Worm (Caenorhabditis elegans) whole organism, mixed stage, embryonic: Measurements from ENCODE around the gene Y32H12A.8.
A peak's percentile ranks its signal among the peaks of the same experiment; 100 is the strongest.

Experiments used
- M03D4.4 ChIP-seq: sonication (generic microtip); optimal IDR thresholded peaks from 2 replicates; lab custom pipeline; 2017; ENCODE audit warnings: mild to moderate bottlenecking, missing genetic modification characterization, missing compliant biosample characterization
- bed-3 ChIP-seq: fragments of 200-800 bp; sonication (Bioruptor generic); optimal IDR thresholded peaks from 3 replicates; lab custom pipeline; 2018; ENCODE audit warnings: mild to moderate bottlenecking, missing genetic modification characterization, moderate library complexity, missing compliant biosample characterization
- blmp-1 ChIP-seq: fragments of 150-350 bp; optimal IDR thresholded peaks from 2 replicates; lab custom pipeline; 2014; ENCODE audit warnings: missing biosample characterization, missing genetic modification characterization
- ceh-39 ChIP-seq: fragments of 150-350 bp; optimal IDR thresholded peaks from 2 replicates; lab custom pipeline; 2014; ENCODE audit warnings: missing biosample characterization, missing genetic modification characterization
- ceh-43 ChIP-seq: fragments of 200-800 bp; sonication (Bioruptor generic); optimal IDR thresholded peaks from 2 replicates; lab custom pipeline; 2018; ENCODE audit warnings: mild to moderate bottlenecking, missing genetic modification characterization, moderate library complexity, missing compliant biosample characterization
- ceh-83 ChIP-seq: fragments of 200-800 bp; sonication (Bioruptor generic); optimal IDR thresholded peaks from 2 replicates; lab custom pipeline; 2018; ENCODE audit warnings: mild to moderate bottlenecking, missing genetic modification characterization, missing compliant biosample characterization
- ces-1 ChIP-seq: fragments of 150-350 bp; optimal IDR thresholded peaks from 2 replicates; lab custom pipeline; 2014; ENCODE audit warnings: missing biosample characterization, missing genetic modification reagents, missing genetic modification characterization
- cnd-1 ChIP-seq: fragments of 200-800 bp; sonication (Bioruptor generic); optimal IDR thresholded peaks from 2 replicates; lab custom pipeline; 2018; ENCODE audit warnings: mild to moderate bottlenecking, missing genetic modification characterization, missing compliant biosample characterization
- elt-3 ChIP-seq: fragments of 150-350 bp; optimal IDR thresholded peaks from 2 replicates; lab custom pipeline; 2014; ENCODE audit warnings: missing biosample characterization, missing genetic modification characterization
- flh-1 ChIP-seq: fragments of 200-800 bp; sonication (Bioruptor generic); optimal IDR thresholded peaks from 2 replicates; lab custom pipeline; 2018; ENCODE audit warnings: mild to moderate bottlenecking, missing genetic modification characterization, moderate library complexity, missing compliant biosample characterization
- hlh-1 ChIP-seq: fragments of 150-350 bp; optimal IDR thresholded peaks from 2 replicates; lab custom pipeline; 2014; ENCODE audit warnings: missing biosample characterization, missing genetic modification reagents, missing genetic modification characterization
- lin-13 ChIP-seq: fragments of 150-350 bp; optimal IDR thresholded peaks from 2 replicates; lab custom pipeline; 2014; ENCODE audit warnings: missing biosample characterization, missing genetic modification characterization
- lin-32 ChIP-seq: fragments of 200-800 bp; sonication (Bioruptor generic); optimal IDR thresholded peaks from 2 replicates; lab custom pipeline; 2018; ENCODE audit warnings: mild to moderate bottlenecking, missing genetic modification characterization, missing compliant biosample characterization
- lsy-2 ChIP-seq: fragments of 150-350 bp; optimal IDR thresholded peaks from 2 replicates; lab custom pipeline; 2014; ENCODE audit warnings: missing biosample characterization, missing genetic modification characterization
- mab-5 ChIP-seq: fragments of 150-350 bp; optimal IDR thresholded peaks from 2 replicates; lab custom pipeline; 2014; ENCODE audit warnings: missing biosample characterization, missing genetic modification characterization
- mep-1 ChIP-seq: fragments of 150-350 bp; optimal IDR thresholded peaks from 2 replicates; lab custom pipeline; 2017; ENCODE audit warnings: missing biosample characterization, missing genetic modification reagents, missing genetic modification characterization, inconsistent platforms
- mls-2 ChIP-seq: sonication (generic microtip); optimal IDR thresholded peaks from 2 replicates; lab custom pipeline; 2016; ENCODE audit warnings: mild to moderate bottlenecking, missing genetic modification characterization, moderate library complexity, missing compliant biosample characterization
- nhr-12 ChIP-seq: fragments of 150-350 bp; optimal IDR thresholded peaks from 2 replicates; lab custom pipeline; 2014; ENCODE audit warnings: missing biosample characterization, missing genetic modification characterization
- nhr-2 ChIP-seq: fragments of 150-350 bp; optimal IDR thresholded peaks from 2 replicates; lab custom pipeline; 2014; ENCODE audit warnings: missing biosample characterization, missing genetic modification characterization
- nhr-237 ChIP-seq: fragments of 150-350 bp; optimal IDR thresholded peaks from 2 replicates; lab custom pipeline; 2014; ENCODE audit warnings: missing biosample characterization, missing genetic modification characterization
- nhr-28 ChIP-seq: fragments of 150-350 bp; optimal IDR thresholded peaks from 2 replicates; lab custom pipeline; 2014; ENCODE audit warnings: missing biosample characterization, missing genetic modification characterization
- nhr-76 ChIP-seq: sonication (generic microtip); optimal IDR thresholded peaks from 2 replicates; lab custom pipeline; 2017; ENCODE audit warnings: missing biosample characterization, missing genetic modification characterization
- pha-4 ChIP-seq: fragments of 150-350 bp; optimal IDR thresholded peaks from 2 replicates; lab custom pipeline; 2018; ENCODE audit warnings: missing biosample characterization, missing genetic modification reagents, missing genetic modification characterization
- sem-2 ChIP-seq: fragments of 200-800 bp; sonication (Bioruptor generic); optimal IDR thresholded peaks from 2 replicates; lab custom pipeline; 2018; ENCODE audit warnings: mild to moderate bottlenecking, missing genetic modification characterization, missing compliant biosample characterization
- snpc-4 ChIP-seq: fragments of 150-350 bp; optimal IDR thresholded peaks from 2 replicates; lab custom pipeline; 2014; ENCODE audit warnings: missing biosample characterization, missing genetic modification characterization
- sptf-1 ChIP-seq: sonication (generic microtip); optimal IDR thresholded peaks from 2 replicates; lab custom pipeline; 2017; ENCODE audit warnings: mild to moderate bottlenecking, missing genetic modification characterization, moderate library complexity, missing compliant biosample characterization
- tbx-8 ChIP-seq: fragments of 200-800 bp; sonication (Bioruptor generic); optimal IDR thresholded peaks from 2 replicates; lab custom pipeline; 2018; ENCODE audit warnings: mild to moderate bottlenecking, missing genetic modification characterization, moderate library complexity, missing compliant biosample characterization
- unc-120 ChIP-seq: sonication (generic microtip); optimal IDR thresholded peaks from 2 replicates; lab custom pipeline; 2017; ENCODE audit warnings: missing genetic modification characterization, missing compliant biosample characterization; ENCODE audit not compliant: poor library complexity, severe bottlenecking
- zip-8 ChIP-seq: fragments of 150-350 bp; optimal IDR thresholded peaks from 2 replicates; lab custom pipeline; 2014; ENCODE audit warnings: missing biosample characterization, missing genetic modification characterization
- ztf-11 ChIP-seq: fragments of 150-350 bp; optimal IDR thresholded peaks from 2 replicates; lab custom pipeline; 2014; ENCODE audit warnings: missing biosample characterization, missing genetic modification characterization

Y32H12A.8 gene

DNA sequence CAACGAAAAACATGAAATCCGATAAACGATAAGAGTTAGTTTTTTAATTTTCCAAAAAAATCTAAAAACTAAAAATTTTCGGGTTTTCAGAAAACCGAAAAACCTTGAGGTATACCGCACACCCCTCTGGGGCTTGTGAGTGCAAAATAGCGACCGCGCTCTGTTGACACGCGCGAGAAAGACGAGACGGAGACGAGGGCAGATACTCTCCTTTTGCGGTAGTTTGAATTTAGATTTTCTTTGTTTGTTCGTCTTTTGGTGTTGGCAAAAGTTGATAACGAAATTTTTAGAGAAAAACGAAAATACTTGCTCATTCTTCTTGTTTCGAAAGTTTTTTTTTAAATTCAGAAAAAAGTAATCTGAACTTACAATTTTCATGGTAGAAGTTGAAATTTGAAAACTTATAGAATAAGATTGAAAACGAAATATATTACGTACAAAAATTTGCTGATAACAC, at the start of gene Y32H12A.8, which contains the start of gene W03A5.2:
Gene Y32H12A.8 (minus strand): TSS at position 410 of the 457 bp plus-strand sequence.
Gene W03A5.2 (plus strand): TSS at position 407 of the 457 bp plus-strand sequence.
- TF ChIP-seq nhr-12 (tag; lab: Kevin White, UChicago), result no peak
- TF ChIP-seq flh-1 (GFP tag; lab: Kevin White, UChicago), result no peak
- TF ChIP-seq lsy-2 (tag; lab: Kevin White, UChicago), result peak; percentile 68
- peak; percentile 33 for TF ChIP-seq nhr-237
- peak; percentile 24 for TF ChIP-seq pha-4 (tag; lab: Kevin White, UChicago)
- TF ChIP-seq blmp-1, result no peak
- TF ChIP-seq hlh-1, result peak; percentile 6
- peak; percentile 88 for TF ChIP-seq unc-120
- peak; percentile 29 for TF ChIP-seq mep-1

DNA sequence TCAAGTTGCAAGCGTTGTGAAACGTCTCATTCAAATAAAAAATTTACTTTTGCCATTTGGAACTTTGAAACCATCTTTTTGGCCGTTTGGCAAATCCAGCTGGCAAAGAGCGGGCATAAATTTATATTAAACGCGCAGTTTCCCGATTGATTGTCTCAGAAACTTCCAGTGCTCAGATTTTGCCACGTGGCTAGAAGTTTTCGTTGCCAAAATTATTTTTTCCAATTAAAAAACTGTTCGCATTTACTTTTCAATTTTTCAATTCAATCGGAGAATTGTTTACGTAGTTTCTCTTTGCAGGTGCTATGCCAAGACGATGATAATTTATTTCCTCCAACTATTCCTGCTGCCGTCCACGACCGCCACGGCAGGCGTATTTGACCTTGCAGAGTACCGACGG, 47.5 kb upstream of the Y32H12A.8 start, which contains the start of gene F48E8.4:
Gene F48E8.4 (plus strand): TSS at position 301 of the 400 bp plus-strand sequence.
- no peak for TF ChIP-seq sem-2 (GFP tag; lab: Kevin White, UChicago)
- no peak for TF ChIP-seq lin-13 (tag; lab: Kevin White, UChicago)
- TF ChIP-seq hlh-1, result no peak
- TF ChIP-seq ceh-83 (GFP tag; lab: Kevin White, UChicago), result no peak
- TF ChIP-seq blmp-1, result no peak
- TF ChIP-seq nhr-28 (tag; lab: Kevin White, UChicago), result no peak
- TF ChIP-seq lin-32, result no peak
- TF ChIP-seq M03D4.4 (tag; lab: Kevin White, UChicago), result no peak
- TF ChIP-seq ztf-11, result no peak
- no peak for TF ChIP-seq flh-1 (GFP tag; lab: Kevin White, UChicago)
- TF ChIP-seq tbx-8, result no peak
- no peak for TF ChIP-seq mep-1
- TF ChIP-seq mab-5 (tag; lab: Kevin White, UChicago), result no peak
- no peak for TF ChIP-seq zip-8 (tag; lab: Kevin White, UChicago)
- TF ChIP-seq unc-120, result no peak

DNA sequence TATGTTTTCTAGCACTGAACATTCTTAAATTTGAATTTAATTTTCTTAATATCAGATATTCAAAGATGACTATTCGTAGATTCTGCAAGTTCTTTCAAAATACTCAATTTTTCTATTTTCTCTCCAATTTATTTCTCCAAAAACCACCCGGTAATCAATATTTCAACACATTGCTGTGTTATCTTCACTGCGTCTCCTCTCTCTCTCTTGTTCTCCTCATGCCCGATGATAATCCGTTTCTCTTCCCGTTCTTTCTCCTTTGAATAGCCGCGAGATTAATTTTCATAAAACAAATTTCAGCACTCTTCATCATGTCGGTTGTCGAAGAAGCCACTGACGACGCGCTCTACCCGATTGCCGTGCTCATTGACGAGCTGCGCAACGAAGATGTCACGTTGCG, 44.6 kb upstream of the Y32H12A.8 start, which contains the start of gene paa-1:
Gene paa-1 (plus strand): TSS at position 301 of the 400 bp plus-strand sequence.
- no peak for TF ChIP-seq mab-5 (tag; lab: Kevin White, UChicago)
- no peak for TF ChIP-seq cnd-1 (tag; lab: Kevin White, UChicago)
- no peak for TF ChIP-seq ceh-83 (GFP tag; lab: Kevin White, UChicago)
- no peak for TF ChIP-seq ceh-39 (tag; lab: Kevin White, UChicago)

DNA sequence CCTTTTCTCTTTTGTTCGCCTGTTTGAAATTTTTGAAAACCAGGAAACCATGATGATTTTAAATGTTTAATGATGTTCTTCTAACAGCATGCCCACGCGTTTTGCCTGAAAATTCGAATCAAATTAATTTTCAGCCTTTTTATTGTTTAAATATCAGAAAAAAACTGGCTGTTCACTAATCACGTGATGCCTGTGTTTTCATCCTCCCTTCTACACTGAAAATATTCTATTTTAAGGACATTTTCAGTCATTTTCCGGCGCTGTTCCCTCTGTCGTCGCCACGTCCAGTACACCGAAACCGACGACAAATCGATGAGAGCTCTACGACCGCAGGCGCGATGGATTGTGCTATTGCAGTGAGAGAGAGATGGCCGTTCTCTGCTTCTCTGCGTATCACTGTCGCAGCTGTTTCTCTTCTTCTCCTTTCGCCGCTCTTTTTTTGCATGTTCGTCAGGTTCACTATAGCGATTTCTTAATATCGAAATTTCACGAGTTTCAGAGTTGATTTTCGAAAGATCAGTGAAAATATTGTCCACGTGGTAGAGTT, 44.0 kb upstream of the Y32H12A.8 start, which contains the start of gene F48E8.8:
Gene F48E8.8 (minus strand): TSS at position 51 of the 547 bp plus-strand sequence.
- TF ChIP-seq mls-2 (tag; lab: Kevin White, UChicago) (no peak), nhr-76 (no peak), nhr-28 (tag; lab: Kevin White, UChicago) (no peak), pha-4 (tag; lab: Kevin White, UChicago) (no peak), mab-5 (tag; lab: Kevin White, UChicago) (no peak), elt-3 (tag; lab: Kevin White, UChicago) (no peak), snpc-4 (tag; lab: Kevin White, UChicago) (no peak), M03D4.4 (tag; lab: Kevin White, UChicago) (no peak), ceh-39 (tag; lab: Kevin White, UChicago) (no peak), bed-3 (GFP tag; lab: Kevin White, UChicago) (no peak), sptf-1 (tag; lab: Kevin White, UChicago) (no peak), nhr-12 (tag; lab: Kevin White, UChicago) (no peak), tbx-8 (no peak), hlh-1 (peak; percentile 87), mep-1 (peak; percentile 28), lin-13 (tag; lab: Kevin White, UChicago) (peak; percentile 11), unc-120 (peak; percentile 70), nhr-237 (no peak), ceh-43 (GFP tag; lab: Kevin White, UChicago) (no peak), ces-1 (peak; percentile 30), lsy-2 (tag; lab: Kevin White, UChicago) (peak; percentile 49), nhr-2 (no peak), flh-1 (GFP tag; lab: Kevin White, UChicago) (no peak)

DNA sequence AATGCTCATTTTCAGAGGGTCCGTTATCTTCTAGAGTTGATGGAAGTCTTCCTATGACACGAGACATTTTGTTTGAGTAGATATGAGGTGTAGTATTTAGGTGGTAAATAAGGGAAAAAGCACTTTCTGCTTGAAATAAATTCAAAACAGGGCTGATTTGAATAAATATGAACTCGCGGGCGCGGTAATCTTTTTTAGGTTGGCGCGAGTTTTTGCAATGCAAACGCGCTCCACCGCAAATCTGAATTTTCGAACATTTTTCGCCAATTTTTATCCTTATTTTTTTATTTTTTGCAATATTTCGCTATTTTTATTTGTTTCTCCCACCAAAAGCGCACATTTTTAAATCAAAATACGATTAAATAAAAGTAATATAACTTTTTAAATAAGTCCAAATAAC, 42.3 kb upstream of the Y32H12A.8 start, which contains the start of gene skpt-1:
Gene skpt-1 (minus strand): TSS at position 219 of the 400 bp plus-strand sequence.
- TF ChIP-seq sptf-1 (tag; lab: Kevin White, UChicago), result no peak
- peak; percentile 63 for TF ChIP-seq lsy-2 (tag; lab: Kevin White, UChicago)
- TF ChIP-seq nhr-237, result peak; percentile 16
- no peak for TF ChIP-seq blmp-1
- TF ChIP-seq mep-1, result peak; percentile 59
- TF ChIP-seq ces-1, result peak; percentile 35
